Worm (Caenorhabditis elegans): ENCODE results near the gene F16B4.6.

F16B4.6 gene

ce11 chrV:1600561-1601088 is 13.6 kb downstream of the F16B4.6 start, which contains the start of gene F16B4.2:
Gene F16B4.2, plus strand, starts transcription at chrV:1601038.
- no peak for TF ChIP-seq efl-1 (optimal IDR thresholded peaks at IDR 0.05)
- TF ChIP-seq efl-1 (GFP tag; optimal IDR thresholded peaks at IDR 0.05 in 1 of 2) = peak in 1 of 2 experiments; percentile 72
- TF ChIP-seq F16B12.6 (tag; optimal IDR thresholded peaks at IDR 0.05) = no peak

DNA sequence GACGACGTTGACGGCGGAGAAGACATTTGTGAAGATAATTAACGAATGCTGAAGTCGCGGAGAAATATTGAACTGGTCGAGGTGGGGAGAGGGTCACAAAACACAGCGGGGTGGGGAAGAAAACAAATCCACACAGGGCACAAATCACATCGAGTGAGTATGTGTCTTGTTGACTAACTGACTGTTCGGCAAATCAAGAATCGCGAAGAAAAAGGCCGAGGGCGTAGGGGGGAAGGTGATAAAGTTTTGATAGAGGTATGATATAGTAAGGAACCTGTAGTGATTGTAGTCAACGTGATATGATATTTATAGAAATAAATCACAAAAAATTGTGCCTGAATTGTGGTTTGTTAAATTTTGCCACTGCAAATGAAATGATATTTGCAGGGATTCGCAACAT is 20.8 kb downstream of the F16B4.6 start, which contains the start of gene nhr-178:
Gene nhr-178 (minus strand): TSS at position 164 of the 400 bp plus-strand sequence.
- TF ChIP-seq elt-2 (tag; optimal IDR thresholded peaks at IDR 0.05) = peak; percentile 76
- TF ChIP-seq mdl-1 (tag; optimal IDR thresholded peaks at IDR 0.05) = peak in 1 of 2 experiments; percentile 61
- no peak for TF ChIP-seq unc-30 (tag; optimal IDR thresholded peaks at IDR 0.05)
- TF ChIP-seq lin-15B (tag; optimal IDR thresholded peaks at IDR 0.05) = no peak
- TF ChIP-seq nhr-77 (tag; optimal IDR thresholded peaks at IDR 0.05) = peak; percentile 74
- peak in 1 of 2 experiments; percentile 46 for TF ChIP-seq lin-35 (GFP tag; optimal IDR thresholded peaks at IDR 0.05)
- no peak for TF ChIP-seq efl-1 (optimal IDR thresholded peaks at IDR 0.05)
- peak in 1 of 2 experiments; percentile 82 for TF ChIP-seq efl-1 (GFP tag; optimal IDR thresholded peaks at IDR 0.05 in 1 of 2)
- TF ChIP-seq nhr-84 (tag; optimal IDR thresholded peaks at IDR 0.05) = no peak
- TF ChIP-seq dsc-1 (tag; optimal IDR thresholded peaks at IDR 0.05) = no peak
- no peak for TF ChIP-seq nhr-76 (tag; optimal IDR thresholded peaks at IDR 0.05)
- TF ChIP-seq snu-23 (GFP tag; optimal IDR thresholded peaks at IDR 0.05) = peak; percentile 33
- no peak for TF ChIP-seq zip-4 (GFP tag; optimal IDR thresholded peaks at IDR 0.05)
- no peak for TF ChIP-seq rnt-1 (tag; optimal IDR thresholded peaks at IDR 0.05)
- peak; percentile 52 for TF ChIP-seq nhr-90 (tag; optimal IDR thresholded peaks at IDR 0.05; ENCODE audit: poor library complexity)
- TF ChIP-seq blmp-1 (tag; optimal IDR thresholded peaks at IDR 0.05) = peak; percentile 18
- TF ChIP-seq nhr-85 (tag) = peak; percentile 68
- peak; percentile 68 for TF ChIP-seq nhr-20 (tag; optimal IDR thresholded peaks at IDR 0.05)
- TF ChIP-seq dpl-1 (GFP tag; optimal IDR thresholded peaks at IDR 0.05) = no peak
- TF ChIP-seq unc-62 (GFP tag; optimal IDR thresholded peaks at IDR 0.05) = no peak
- peak; percentile 62 for TF ChIP-seq nhr-71 (tag; optimal IDR thresholded peaks at IDR 0.05)
- peak in 3 of 6 experiments; percentile 10 to 65 (median 46) for TF ChIP-seq elt-3 (tag; optimal IDR thresholded peaks at IDR 0.05)

DNA sequence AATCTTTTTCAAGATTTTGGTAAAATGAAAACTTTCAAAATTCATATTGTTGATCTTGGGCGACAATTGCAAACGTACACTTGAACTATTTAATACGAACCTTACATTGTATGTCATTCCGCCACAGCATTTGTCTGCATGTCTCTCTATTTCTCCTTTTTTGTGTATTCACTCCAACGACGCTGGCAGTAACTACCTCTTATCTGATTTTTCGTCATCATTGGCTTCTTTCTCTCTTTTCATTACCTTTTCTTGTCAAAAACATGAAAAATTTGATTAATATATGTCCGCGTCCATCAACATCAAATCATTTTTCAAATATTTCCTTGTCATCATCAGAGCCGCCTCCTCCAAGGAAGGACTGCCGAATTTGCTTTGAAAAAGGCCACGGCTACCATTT is 23.1 kb downstream of the F16B4.6 start, which contains the start of gene nhr-177:
Gene nhr-177 (plus strand): TSS at position 167 of the 400 bp plus-strand sequence.
- TF ChIP-seq ama-1 (optimal IDR thresholded peaks at IDR 0.05) = no peak
- no peak for TF ChIP-seq hpl-2 (GFP tag; optimal IDR thresholded peaks at IDR 0.05)
- TF ChIP-seq ceh-82 (tag; optimal IDR thresholded peaks at IDR 0.05) = no peak
- peak; percentile 28 for TF ChIP-seq blmp-1 (tag; optimal IDR thresholded peaks at IDR 0.05)
- TF ChIP-seq unc-98 (GFP tag; IDR thresholded peaks at IDR 0.05) = no peak
- TF ChIP-seq F16B12.6 (tag; optimal IDR thresholded peaks at IDR 0.05) = no peak
- TF ChIP-seq nhr-90 (tag; optimal IDR thresholded peaks at IDR 0.05; ENCODE audit: poor library complexity) = peak; percentile 10
- peak in 1 of 2 experiments; percentile 1 for TF ChIP-seq lin-35 (GFP tag; optimal IDR thresholded peaks at IDR 0.05)
- peak; percentile 45 for TF ChIP-seq elt-2 (tag; optimal IDR thresholded peaks at IDR 0.05)
- TF ChIP-seq egl-27 (tag; optimal IDR thresholded peaks at IDR 0.05) = no peak
- peak; percentile 66 for TF ChIP-seq nhr-85 (tag)
- TF ChIP-seq xbp-1 (tag; optimal IDR thresholded peaks at IDR 0.05) = no peak
- TF ChIP-seq lin-14 (GFP tag; optimal IDR thresholded peaks at IDR 0.05) = no peak
- TF ChIP-seq snu-23 (GFP tag; optimal IDR thresholded peaks at IDR 0.05) = peak; percentile 19
- no peak for TF ChIP-seq pax-3 (tag; optimal IDR thresholded peaks at IDR 0.05)
- TF ChIP-seq egl-13 (tag; optimal IDR thresholded peaks at IDR 0.05) = no peak

- TF ChIP-seq grh-1 (GFP tag; IDR thresholded peaks at IDR 0.05) = no peak
- TF ChIP-seq unc-30 (tag; optimal IDR thresholded peaks at IDR 0.05) = no peak
- no peak for TF ChIP-seq blmp-1 (tag; optimal IDR thresholded peaks at IDR 0.05)
- no peak for TF ChIP-seq nhr-28 (tag; optimal IDR thresholded peaks at IDR 0.05)
- TF ChIP-seq C04F5.9 (tag; optimal IDR thresholded peaks at IDR 0.05) = no peak
- TF ChIP-seq nhr-90 (tag; optimal IDR thresholded peaks at IDR 0.05; ENCODE audit: poor library complexity) = no peak
- no peak for TF ChIP-seq skn-1 (tag; optimal IDR thresholded peaks at IDR 0.05)
- no peak for TF ChIP-seq snu-23 (GFP tag; optimal IDR thresholded peaks at IDR 0.05)
- TF ChIP-seq ceh-90 (tag; optimal IDR thresholded peaks at IDR 0.05) = no peak
- TF ChIP-seq mep-1 (tag; optimal IDR thresholded peaks at IDR 0.05) = no peak
Measured at ce11 chrV:1611570-1611969, 24.6 kb downstream of the F16B4.6 start.

All from whole organism, L1 larva.